Fruit fly (Drosophila melanogaster) whole organism, embryonic: Measurements from ENCODE around the gene CG12511.

Source experiments
- Asciz ChIP-seq: fragments of 200-800 bp; sonication (Bioruptor generic); optimal IDR thresholded peaks from 2 replicates; lab custom pipeline; 2017; ENCODE audit warnings: missing biosample characterization, mild to moderate bottlenecking, missing genetic modification characterization, missing genetic modification reagents
- CG10543 ChIP-seq: fragments of 200-800 bp; sonication (Bioruptor generic); optimal IDR thresholded peaks from 3 replicates; lab custom pipeline; 2017; ENCODE audit warnings: missing biosample characterization, mild to moderate bottlenecking, missing genetic modification characterization, moderate library complexity
- CG11093 ChIP-seq: fragments of 200-800 bp; sonication (Bioruptor generic); IDR thresholded peaks from 3 replicates; pipeline ENCODE4 v1.3.6; 2022; ENCODE audit warnings: missing biosample characterization, missing genetic modification characterization
- CG11456 ChIP-seq: fragments of 200-800 bp; sonication (Bioruptor generic); IDR thresholded peaks from 3 replicates; pipeline ENCODE4 v1.3.6; 2022; ENCODE audit warnings: missing biosample characterization, missing genetic modification characterization
- CG11560 ChIP-seq: fragments of 200-800 bp; sonication (Bioruptor generic); IDR thresholded peaks from 3 replicates; pipeline ENCODE4 v1.3.6; 2022; ENCODE audit warnings: missing biosample characterization, missing genetic modification characterization
- CG13424 ChIP-seq: fragments of 200-800 bp; sonication (Bioruptor generic); optimal IDR thresholded peaks from 2 replicates; lab custom pipeline; 2019; ENCODE audit warnings: missing biosample characterization, mild to moderate bottlenecking, missing genetic modification characterization, moderate library complexity
- CG13775 ChIP-seq: fragments of 200-800 bp; sonication (Bioruptor generic); optimal IDR thresholded peaks from 3 replicates; lab custom pipeline; 2017; ENCODE audit warnings: missing biosample characterization, mild to moderate bottlenecking, missing genetic modification characterization
- CG18476 ChIP-seq: fragments of 200-800 bp; sonication (Bioruptor generic); optimal IDR thresholded peaks from 2 replicates; lab custom pipeline; 2016; ENCODE audit warnings: missing biosample characterization, mild to moderate bottlenecking, missing genetic modification characterization
- CG18599 ChIP-seq: fragments of 200-800 bp; sonication (Bioruptor generic); optimal IDR thresholded peaks from 3 replicates; lab custom pipeline; 2017; ENCODE audit warnings: missing biosample characterization, missing genetic modification characterization, mild to moderate bottlenecking, moderate library complexity, missing genetic modification reagents
- CG18764 ChIP-seq: fragments of 200-800 bp; sonication (Bioruptor generic); optimal IDR thresholded peaks from 3 replicates; lab custom pipeline; 2016; ENCODE audit warnings: missing biosample characterization, missing genetic modification characterization
- CG31365 ChIP-seq: fragments of 200-800 bp; sonication (Bioruptor generic); optimal IDR thresholded peaks from 2 replicates; lab custom pipeline; 2018; ENCODE audit warnings: missing biosample characterization, mild to moderate bottlenecking, missing genetic modification characterization
- CG31441 ChIP-seq: fragments of 200-800 bp; sonication (Bioruptor generic); IDR thresholded peaks from 2 replicates; pipeline ENCODE4 v1.3.6; 2022; ENCODE audit warnings: missing biosample characterization, missing genetic modification characterization
- CG3163 ChIP-seq: fragments of 200-800 bp; sonication (Bioruptor generic); optimal IDR thresholded peaks from 3 replicates; lab custom pipeline; 2016; ENCODE audit warnings: missing biosample characterization, missing genetic modification characterization
- CG32532 ChIP-seq: fragments of 200-800 bp; sonication (Bioruptor generic); IDR thresholded peaks from 2 replicates; pipeline ENCODE4 v1.3.6; 2022; ENCODE audit warnings: missing biosample characterization, missing genetic modification characterization
- CG3995 ChIP-seq: fragments of 200-800 bp; sonication (Bioruptor generic); optimal IDR thresholded peaks from 3 replicates; lab custom pipeline; 2016; ENCODE audit warnings: missing biosample characterization, missing genetic modification characterization
- CG4328 ChIP-seq: fragments of 200-800 bp; sonication (Bioruptor generic); optimal IDR thresholded peaks from 3 replicates; lab custom pipeline; 2017; ENCODE audit warnings: missing biosample characterization, missing genetic modification reagents, missing genetic modification characterization
- CG4617 ChIP-seq: fragments of 200-800 bp; sonication (Bioruptor generic); optimal IDR thresholded peaks from 3 replicates; lab custom pipeline; 2016; ENCODE audit warnings: missing biosample characterization, missing genetic modification characterization, borderline replicate concordance
- CG6654 ChIP-seq: fragments of 200-800 bp; sonication (Bioruptor generic); optimal IDR thresholded peaks from 2 replicates; lab custom pipeline; 2017; ENCODE audit warnings: missing biosample characterization, mild to moderate bottlenecking, missing genetic modification characterization
- CG6765 ChIP-seq: fragments of 200-800 bp; sonication (Bioruptor generic); optimal IDR thresholded peaks from 3 replicates; lab custom pipeline; 2017; ENCODE audit warnings: missing biosample characterization, mild to moderate bottlenecking, missing genetic modification characterization
- CG7271 ChIP-seq: fragments of 200-800 bp; sonication (Bioruptor generic); optimal IDR thresholded peaks from 2 replicates; lab custom pipeline; 2018; ENCODE audit warnings: missing biosample characterization, mild to moderate bottlenecking, missing genetic modification characterization, moderate library complexity
- CG7357 ChIP-seq: fragments of 200-800 bp; sonication (Bioruptor generic); IDR thresholded peaks from 3 replicates; pipeline ENCODE4 v1.3.6; 2022; ENCODE audit warnings: missing biosample characterization, missing genetic modification characterization
- CG7556 ChIP-seq: fragments of 200-800 bp; sonication (Bioruptor generic); optimal IDR thresholded peaks from 2 replicates; lab custom pipeline; 2017; ENCODE audit warnings: missing biosample characterization, mild to moderate bottlenecking, missing genetic modification characterization
- CG7839 ChIP-seq: fragments of 200-800 bp; sonication (Bioruptor generic); optimal IDR thresholded peaks from 3 replicates; lab custom pipeline; 2018; ENCODE audit warnings: missing biosample characterization, mild to moderate bottlenecking, missing genetic modification characterization, moderate library complexity
- CG8089 ChIP-seq: fragments of 200-800 bp; sonication (Bioruptor generic); optimal IDR thresholded peaks from 3 replicates; lab custom pipeline; 2016; ENCODE audit warnings: missing biosample characterization, missing genetic modification characterization
- CG8765 ChIP-seq: fragments of 200-800 bp; sonication (Bioruptor generic); IDR thresholded peaks from 2 replicates; pipeline ENCODE4 v1.3.6; 2022; ENCODE audit warnings: missing biosample characterization, missing genetic modification characterization
- CG9727 ChIP-seq: fragments of 200-800 bp; sonication (Bioruptor generic); optimal IDR thresholded peaks from 3 replicates; lab custom pipeline; 2017; ENCODE audit warnings: missing biosample characterization, mild to moderate bottlenecking, missing genetic modification characterization
- CG9797 ChIP-seq: fragments of 200-800 bp; sonication (Bioruptor generic); optimal IDR thresholded peaks from 3 replicates; lab custom pipeline; 2018; ENCODE audit warnings: missing biosample characterization, mild to moderate bottlenecking, missing genetic modification characterization
- CHES-1-like ChIP-seq: fragments of 200-800 bp; sonication (Bioruptor generic); optimal IDR thresholded peaks from 2 replicates; lab custom pipeline; 2016; ENCODE audit warnings: missing biosample characterization, missing genetic modification characterization
- CrebB ChIP-seq: fragments of 200-800 bp; sonication (Bioruptor generic); optimal IDR thresholded peaks from 3 replicates; lab custom pipeline; 2018; ENCODE audit warnings: missing biosample characterization, mild to moderate bottlenecking, missing genetic modification characterization
- Dp ChIP-seq: fragments of 200-800 bp; sonication (Bioruptor generic); optimal IDR thresholded peaks from 2 replicates; lab custom pipeline; 2018; ENCODE audit warnings: missing biosample characterization, mild to moderate bottlenecking, missing genetic modification characterization, moderate library complexity
- Ets97D ChIP-seq: fragments of 200-800 bp; sonication (Bioruptor generic); optimal IDR thresholded peaks from 3 replicates; lab custom pipeline; 2016; ENCODE audit warnings: missing biosample characterization, missing genetic modification characterization
- Gsc ChIP-seq: fragments of 200-800 bp; sonication (Bioruptor generic); IDR thresholded peaks from 2 replicates; pipeline ENCODE4 v1.3.6; 2022; ENCODE audit warnings: missing biosample characterization, missing genetic modification characterization
- HHEX ChIP-seq: fragments of 200-800 bp; sonication (Bioruptor generic); optimal IDR thresholded peaks from 3 replicates; lab custom pipeline; 2017; ENCODE audit warnings: missing biosample characterization, mild to moderate bottlenecking, missing genetic modification characterization, missing genetic modification reagents
- HLH4C ChIP-seq: fragments of 200-800 bp; sonication (Bioruptor generic); IDR thresholded peaks from 3 replicates; pipeline ENCODE4 v1.3.6; 2022; ENCODE audit warnings: missing biosample characterization, missing genetic modification characterization; ENCODE audit not compliant: partially characterized antibody
- Mes4 ChIP-seq: fragments of 200-800 bp; sonication (Bioruptor generic); optimal IDR thresholded peaks from 2 replicates; lab custom pipeline; 2016; ENCODE audit warnings: missing biosample characterization, missing genetic modification characterization
- Nf-YB ChIP-seq: fragments of 200-800 bp; sonication (Bioruptor generic); optimal IDR thresholded peaks from 3 replicates; lab custom pipeline; 2019; ENCODE audit warnings: missing biosample characterization, mild to moderate bottlenecking, missing genetic modification characterization, moderate library complexity
- Scr ChIP-seq: fragments of 200-800 bp; sonication (Bioruptor generic); IDR thresholded peaks from 2 replicates; pipeline ENCODE4 v1.3.6; 2022; ENCODE audit warnings: missing biosample characterization, missing genetic modification characterization; ENCODE audit not compliant: partially characterized antibody
- Ssrp ChIP-seq: fragments of 200-800 bp; sonication (Bioruptor generic); optimal IDR thresholded peaks from 2 replicates; lab custom pipeline; 2018; ENCODE audit warnings: missing biosample characterization, mild to moderate bottlenecking, missing genetic modification characterization, moderate library complexity
- chinmo ChIP-seq: fragments of 200-800 bp; sonication (Bioruptor generic); IDR thresholded peaks from 4 replicates; pipeline ENCODE4 v1.3.6; 2022; ENCODE audit warnings: missing biosample characterization, missing genetic modification characterization; ENCODE audit not compliant: partially characterized antibody
- dm ChIP-seq: fragments of 200-800 bp; sonication (Bioruptor generic); optimal IDR thresholded peaks from 3 replicates; lab custom pipeline; 2016; ENCODE audit warnings: missing biosample characterization, missing genetic modification characterization
- dmrt99B ChIP-seq: fragments of 200-800 bp; sonication (Bioruptor generic); optimal IDR thresholded peaks from 2 replicates; lab custom pipeline; 2018; ENCODE audit warnings: missing biosample characterization, mild to moderate bottlenecking, missing genetic modification characterization, moderate library complexity
- ftz-f1 ChIP-seq: fragments of 200-800 bp; sonication (Bioruptor generic); optimal IDR thresholded peaks from 2 replicates; lab custom pipeline; 2016; ENCODE audit warnings: missing biosample characterization, missing genetic modification characterization
- gsb ChIP-seq: fragments of 200-800 bp; sonication (Bioruptor generic); IDR thresholded peaks from 2 replicates; pipeline ENCODE4 v1.3.6; 2022; ENCODE audit warnings: missing biosample characterization, missing genetic modification characterization
- ken ChIP-seq: fragments of 200-800 bp; sonication (Bioruptor generic); IDR thresholded peaks from 3 replicates; pipeline ENCODE4 v1.3.6; 2022; ENCODE audit warnings: missing biosample characterization, missing genetic modification characterization
- pho ChIP-seq: fragments of 200-800 bp; sonication (Bioruptor generic); optimal IDR thresholded peaks from 2 replicates; lab custom pipeline; 2016; ENCODE audit warnings: missing biosample characterization, missing genetic modification characterization
- repo ChIP-seq: fragments of 200-800 bp; sonication (Bioruptor generic); optimal IDR thresholded peaks from 2 replicates; lab custom pipeline; 2016; ENCODE audit warnings: missing biosample characterization, missing genetic modification characterization
- ro ChIP-seq: fragments of 200-800 bp; sonication (Bioruptor generic); IDR thresholded peaks from 2 replicates; pipeline ENCODE4 v1.3.6; 2022; ENCODE audit warnings: missing biosample characterization, missing genetic modification characterization
- slp2 ChIP-seq: fragments of 200-800 bp; sonication (Bioruptor generic); optimal IDR thresholded peaks from 2 replicates; lab custom pipeline; 2016; ENCODE audit warnings: missing biosample characterization, missing genetic modification characterization
- tap ChIP-seq: fragments of 200-800 bp; optimal IDR thresholded peaks from 3 replicates; lab custom pipeline; 2019; ENCODE audit warnings: missing biosample characterization, mild to moderate bottlenecking, missing genetic modification characterization, moderate library complexity
- tx ChIP-seq: fragments of 200-800 bp; sonication (Bioruptor generic); optimal IDR thresholded peaks from 2 replicates; lab custom pipeline; 2016; ENCODE audit warnings: missing biosample characterization, missing genetic modification characterization
- zfh2 ChIP-seq: fragments of 200-800 bp; sonication (Bioruptor generic); optimal IDR thresholded peaks from 2 replicates; lab custom pipeline; 2016; ENCODE audit warnings: missing biosample characterization, missing genetic modification characterization

The CG12511 gene

dm6 chr2L:5724521-5725023, 46.2 kb downstream of the CG12511 start, which contains the start of gene CG11030 (continued):
- TF ChIP-seq Asciz: no peak
- peak; percentile 71 for TF ChIP-seq Dp (GFP tag; lab: Kevin White, UChicago)
- no peak for TF ChIP-seq slp2 (GFP tag; lab: Kevin White, UChicago)
- no peak for TF ChIP-seq tx (GFP tag; lab: Kevin White, UChicago)
- no peak for TF ChIP-seq CG3163
- no peak for TF ChIP-seq CG8765
- no peak for TF ChIP-seq CG13424 (tag; lab: Kevin White, UChicago)
- no peak for TF ChIP-seq CG18599 (GFP tag; lab: Kevin White, UChicago)
- no peak for TF ChIP-seq Mes4 (GFP tag; lab: Kevin White, UChicago)
- no peak for TF ChIP-seq CG7357 (GFP tag; lab: Robert Waterston, UW)
- no peak for TF ChIP-seq Ets97D (GFP tag; lab: Kevin White, UChicago)
- no peak for TF ChIP-seq CG3995
- TF ChIP-seq CG11456 (GFP tag; lab: Robert Waterston, UW): peak; percentile 75; the same call in 1 of the 3 replicates
- TF ChIP-seq CG7556 (GFP tag; lab: Kevin White, UChicago): no peak
- no peak for TF ChIP-seq CG6765 (GFP tag; lab: Kevin White, UChicago)
- no peak for TF ChIP-seq HHEX (GFP tag; lab: Kevin White, UChicago)
- no peak for TF ChIP-seq CG9727 (GFP tag; lab: Kevin White, UChicago)
- no peak for TF ChIP-seq CG11093 (GFP tag; lab: Robert Waterston, UW)
- TF ChIP-seq CG31441 (GFP tag; lab: Robert Waterston, UW): no peak; the same call in 1 of the 2 replicates
- no peak for TF ChIP-seq CG10543 (GFP tag; lab: Kevin White, UChicago)
- TF ChIP-seq dm (GFP tag; lab: Kevin White, UChicago): peak; percentile 86
- TF ChIP-seq CG11560 (tag; lab: Robert Waterston, UW): no peak
- peak; percentile 99 for TF ChIP-seq HLH4C (GFP tag; lab: Robert Waterston, UW)
- TF ChIP-seq CG9797 (GFP tag; lab: Kevin White, UChicago): no peak
- no peak for TF ChIP-seq CG13775 (GFP tag; lab: Kevin White, UChicago)
- TF ChIP-seq ken: no peak
- TF ChIP-seq dmrt99B: no peak
- TF ChIP-seq ro: no peak
- TF ChIP-seq CG8089 (GFP tag; lab: Kevin White, UChicago): no peak
- no peak for TF ChIP-seq CG6654 (GFP tag; lab: Kevin White, UChicago)
- no peak for TF ChIP-seq repo (GFP tag; lab: Kevin White, UChicago)
- no peak for TF ChIP-seq Ssrp
- no peak for TF ChIP-seq Gsc (GFP tag; lab: Robert Waterston, UW)
- TF ChIP-seq gsb (GFP tag; lab: Robert Waterston, UW): no peak
- TF ChIP-seq zfh2 (GFP tag; lab: Kevin White, UChicago): no peak
- no peak for TF ChIP-seq tap (tag; lab: Kevin White, UChicago)
- TF ChIP-seq Scr (GFP tag; lab: Robert Waterston, UW): peak; percentile 99
- no peak for TF ChIP-seq pho (GFP tag; lab: Kevin White, UChicago)
- peak; percentile 99 for TF ChIP-seq chinmo (GFP tag; lab: Robert Waterston, UW)
- TF ChIP-seq CrebB (tag; lab: Kevin White, UChicago): peak; percentile 20
- TF ChIP-seq CG4328 (GFP tag; lab: Kevin White, UChicago): peak; percentile 2
- TF ChIP-seq CG18764 (GFP tag; lab: Kevin White, UChicago): no peak
- TF ChIP-seq CG7271 (tag; lab: Kevin White, UChicago): peak; percentile 67
- TF ChIP-seq CG31365 (tag; lab: Kevin White, UChicago): no peak
- TF ChIP-seq CG4617 (GFP tag; lab: Kevin White, UChicago): peak; percentile 15
- TF ChIP-seq CG7839 (tag; lab: Kevin White, UChicago): no peak
- no peak for TF ChIP-seq CG18476 (GFP tag; lab: Kevin White, UChicago)
- TF ChIP-seq CHES-1-like (GFP tag; lab: Kevin White, UChicago): peak; percentile 46
- TF ChIP-seq CG32532 (GFP tag; lab: Robert Waterston, UW): no peak
- TF ChIP-seq Nf-YB (GFP tag; lab: Kevin White, UChicago): no peak
- TF ChIP-seq ftz-f1 (GFP tag; lab: Kevin White, UChicago): no peak
